Fruit fly (Drosophila melanogaster) whole organism, wandering third instar larva: ENCODE measurements around the gene mTerf3.

Experiments used
- Abd-B ChIP-seq: fragments of >200 bp; optimal IDR thresholded peaks from 2 replicates; lab custom pipeline; 2017; ENCODE audit warnings: missing biosample characterization, missing genetic modification characterization
- CG32264 ChIP-seq: fragments of 200-800 bp; sonication (Bioruptor generic); optimal IDR thresholded peaks from 2 replicates; lab custom pipeline; 2016; ENCODE audit warnings: missing biosample characterization, missing genetic modification characterization
- CG9705 ChIP-seq: fragments of 200-800 bp; sonication (Bioruptor generic); optimal IDR thresholded peaks from 2 replicates; lab custom pipeline; 2018; ENCODE audit warnings: missing biosample characterization, mild to moderate bottlenecking, missing genetic modification characterization
- CrebA ChIP-seq: fragments of 200-800 bp; sonication (Bioruptor generic); optimal IDR thresholded peaks from 2 replicates; lab custom pipeline; 2016; ENCODE audit warnings: missing biosample characterization, mild to moderate bottlenecking, missing genetic modification characterization, borderline replicate concordance
- Dfd ChIP-seq: fragments of >200 bp; optimal IDR thresholded peaks from 2 replicates; lab custom pipeline; 2017; ENCODE audit warnings: missing biosample characterization, missing genetic modification characterization
- Dif ChIP-seq: fragments of 200-275, 200-300 bp; sonication (Bioruptor generic); optimal IDR thresholded peaks from 2 replicates; lab custom pipeline; 2018; ENCODE audit warnings: missing biosample characterization, missing genetic modification characterization; ENCODE audit not compliant: partially characterized antibody
- GATAd ChIP-seq: sonication (Bioruptor generic); optimal IDR thresholded peaks from 2 replicates; lab custom pipeline; 2016; ENCODE audit warnings: missing biosample characterization, missing genetic modification characterization
- HLH106 ChIP-seq: fragments of 200-800 bp; optimal IDR thresholded peaks from 3 replicates; lab custom pipeline; 2019; ENCODE audit warnings: missing biosample characterization, mild to moderate bottlenecking, missing genetic modification characterization, moderate library complexity
- Hnf4 ChIP-seq: fragments of 200-800 bp; sonication (Bioruptor generic); optimal IDR thresholded peaks from 2 replicates; lab custom pipeline; 2016; ENCODE audit warnings: missing biosample characterization, mild to moderate bottlenecking, missing genetic modification characterization
- Hr78 ChIP-seq: fragments of >200 bp; optimal IDR thresholded peaks from 2 replicates; lab custom pipeline; 2017; ENCODE audit warnings: missing biosample characterization, missing genetic modification characterization
- Hr83 ChIP-seq: fragments of 200-300 bp; sonication (Bioruptor generic); optimal IDR thresholded peaks from 2 replicates; lab custom pipeline; 2016; ENCODE audit warnings: missing biosample characterization, mild to moderate bottlenecking, missing genetic modification characterization, moderate library complexity; ENCODE audit not compliant: poor library complexity, severe bottlenecking
- Jra ChIP-seq: sonication (Bioruptor generic); optimal IDR thresholded peaks from 2 replicates; lab custom pipeline; 2016; ENCODE audit warnings: missing biosample characterization, missing genetic modification characterization
- Mio ChIP-seq: sonication (Bioruptor generic); optimal IDR thresholded peaks from 2 replicates; lab custom pipeline; 2016; ENCODE audit warnings: missing biosample characterization, missing genetic modification characterization
- Myc ChIP-seq: fragments of >200 bp; optimal IDR thresholded peaks from 2 replicates; lab custom pipeline; 2017
- N ChIP-seq: fragments of >200 bp; optimal IDR thresholded peaks from 2 replicates; lab custom pipeline; 2018; ENCODE audit warnings: missing biosample characterization, missing external identifiers, missing genetic modification characterization
- OdsH ChIP-seq: fragments of 200-800 bp; sonication (Bioruptor generic); optimal IDR thresholded peaks from 2 replicates; lab custom pipeline; 2016; ENCODE audit warnings: missing biosample characterization, mild to moderate bottlenecking, missing genetic modification characterization
- Rel ChIP-seq, 2 experiments: fragments of 200-800 bp; sonication (Bioruptor generic) in 1 of 2; optimal IDR thresholded peaks; 2 replicates in 1 of 2; 3 replicates in 1 of 2; lab custom pipeline; 2016 to 2019; ENCODE audit warnings: mild to moderate bottlenecking in 2 of 2, missing biosample characterization in 2 of 2, missing genetic modification characterization in 2 of 2, moderate library complexity in 1 of 2
- Sp1 ChIP-seq: fragments of 200-800 bp; sonication (Bioruptor generic); optimal IDR thresholded peaks from 3 replicates; lab custom pipeline; 2019; ENCODE audit warnings: missing biosample characterization, mild to moderate bottlenecking, missing genetic modification characterization, moderate library complexity
- Vsx2 ChIP-seq: fragments of 200-300, 225-300 bp; sonication (Bioruptor generic); optimal IDR thresholded peaks from 2 replicates; lab custom pipeline; 2018; ENCODE audit warnings: missing biosample characterization, missing genetic modification characterization; ENCODE audit not compliant: partially characterized antibody
- br ChIP-seq: fragments of 200-800 bp; sonication (Bioruptor generic); optimal IDR thresholded peaks from 2 replicates; lab custom pipeline; 2016; ENCODE audit warnings: missing biosample characterization, missing genetic modification characterization
- brk ChIP-seq: fragments of 200-800 bp; sonication (Bioruptor generic); optimal IDR thresholded peaks from 2 replicates; lab custom pipeline; 2016; ENCODE audit warnings: missing biosample characterization, mild to moderate bottlenecking, missing genetic modification characterization
- dl ChIP-seq, 2 experiments: fragments of 175-275, 200-275 bp in 1 of 2; fragments of 200-275 bp in 1 of 2; sonication (Bioruptor generic); optimal IDR thresholded peaks; lab custom pipeline; 2018; ENCODE audit warnings: mild to moderate bottlenecking in 2 of 2, missing biosample characterization in 2 of 2, missing genetic modification characterization in 2 of 2, moderate library complexity in 2 of 2; ENCODE audit not compliant: partially characterized antibody in 2 of 2, insufficient read depth in 1 of 2
- dmrt93B ChIP-seq: fragments of 200-800 bp; sonication (Bioruptor generic); optimal IDR thresholded peaks from 2 replicates; lab custom pipeline; 2018; ENCODE audit warnings: missing biosample characterization, mild to moderate bottlenecking, missing genetic modification characterization
- dsf ChIP-seq: sonication (Bioruptor generic); optimal IDR thresholded peaks from 2 replicates; lab custom pipeline; 2016; ENCODE audit warnings: missing biosample characterization, missing genetic modification characterization, borderline replicate concordance
- ey ChIP-seq: fragments of 200-800 bp; sonication (Bioruptor generic); optimal IDR thresholded peaks from 2 replicates; lab custom pipeline; 2016; ENCODE audit warnings: missing biosample characterization, missing genetic modification characterization
- foxo ChIP-seq, 2 experiments: fragments of 200-800 bp; sonication (Bioruptor generic); optimal IDR thresholded peaks; 2 replicates in 1 of 2; 3 replicates in 1 of 2; lab custom pipeline; 2016 to 2017; ENCODE audit warnings: missing biosample characterization in 2 of 2, missing genetic modification characterization in 2 of 2
- fru ChIP-seq: fragments of 200-800 bp; sonication (Bioruptor generic); optimal IDR thresholded peaks from 3 replicates; lab custom pipeline; 2016; ENCODE audit warnings: missing biosample characterization, mild to moderate bottlenecking, missing genetic modification characterization
- h ChIP-seq: fragments of 200-800 bp; sonication (Bioruptor generic); optimal IDR thresholded peaks from 3 replicates; lab custom pipeline; 2016; ENCODE audit warnings: missing biosample characterization, mild to moderate bottlenecking, missing genetic modification characterization
- jim ChIP-seq: fragments of 175-275, 200-325 bp; sonication (Bioruptor generic); optimal IDR thresholded peaks from 2 replicates; lab custom pipeline; 2016; ENCODE audit warnings: missing biosample characterization, mild to moderate bottlenecking, missing genetic modification characterization
- lola ChIP-seq: fragments of >200 bp; optimal IDR thresholded peaks from 2 replicates; lab custom pipeline; 2017; ENCODE audit warnings: missing biosample characterization, missing genetic modification characterization
- pan ChIP-seq: fragments of >200 bp; optimal IDR thresholded peaks from 2 replicates; lab custom pipeline; 2017
- psq ChIP-seq: fragments of 200-800 bp; sonication (Bioruptor generic); optimal IDR thresholded peaks from 3 replicates; lab custom pipeline; 2017; ENCODE audit warnings: missing biosample characterization, mild to moderate bottlenecking, missing genetic modification characterization, moderate library complexity
- rgr ChIP-seq: fragments of 200-800 bp; sonication (Bioruptor generic); optimal IDR thresholded peaks from 3 replicates; lab custom pipeline; 2016; ENCODE audit warnings: missing biosample characterization, mild to moderate bottlenecking, missing genetic modification characterization
- sage ChIP-seq: fragments of 200-800 bp; sonication (Bioruptor generic); optimal IDR thresholded peaks from 2 replicates; lab custom pipeline; 2016; ENCODE audit warnings: missing biosample characterization, mild to moderate bottlenecking, missing genetic modification characterization
- sv ChIP-seq: fragments of 200-800 bp; sonication (Bioruptor generic); optimal IDR thresholded peaks from 3 replicates; lab custom pipeline; 2016; ENCODE audit warnings: missing biosample characterization, missing genetic modification characterization
- tai ChIP-seq: sonication (Bioruptor generic); optimal IDR thresholded peaks from 2 replicates; lab custom pipeline; 2016; ENCODE audit warnings: missing biosample characterization, missing genetic modification characterization
- usp ChIP-seq: fragments of >200 bp; optimal IDR thresholded peaks from 2 replicates; lab custom pipeline; 2017; ENCODE audit warnings: missing biosample characterization, missing genetic modification characterization
- woc ChIP-seq: sonication (Bioruptor generic); optimal IDR thresholded peaks from 2 replicates; lab custom pipeline; 2016; ENCODE audit warnings: missing biosample characterization, mild to moderate bottlenecking, missing genetic modification characterization

The mTerf3 gene

DNA sequence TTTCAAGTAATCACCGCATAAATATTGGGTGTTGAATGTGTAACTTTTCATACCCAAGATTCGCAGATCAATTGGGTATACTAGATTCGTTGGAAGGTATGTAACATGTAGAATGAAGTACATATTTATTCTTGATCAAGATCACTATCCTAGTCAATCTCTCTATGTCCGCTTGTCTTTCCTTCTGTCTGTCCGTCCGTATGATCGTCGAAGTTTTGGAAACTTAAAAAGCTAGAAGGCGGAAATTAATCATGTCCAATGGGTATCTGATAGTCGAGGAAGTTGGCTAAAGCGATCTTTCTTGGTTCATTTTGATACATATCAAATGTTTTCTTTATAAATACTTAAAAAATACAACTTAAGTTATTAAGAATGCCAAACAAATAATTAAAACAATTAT is 32.9 kb downstream of the mTerf3 start:
- TF ChIP-seq Abd-B, result no peak
- no peak for TF ChIP-seq usp (GFP tag; lab: Kevin White, UChicago)
- no peak for TF ChIP-seq Jra (GFP tag; lab: Kevin White, UChicago)
- no peak for TF ChIP-seq jim (GFP tag; lab: Kevin White, UChicago)
- TF ChIP-seq h (GFP tag; lab: Kevin White, UChicago), result no peak
- no peak for TF ChIP-seq foxo (GFP tag; optimal IDR thresholded peaks at IDR 0.05; lab: Kevin White, UChicago)
- TF ChIP-seq woc (GFP tag; lab: Kevin White, UChicago), result no peak
- no peak for TF ChIP-seq Mio (GFP tag; lab: Kevin White, UChicago)
- TF ChIP-seq CG32264 (GFP tag; lab: Kevin White, UChicago), result no peak
- no peak for TF ChIP-seq br (GFP tag; lab: Kevin White, UChicago)
- no peak for TF ChIP-seq Vsx2 (GFP tag; lab: Kevin White, UChicago)
- TF ChIP-seq, all 38 proteins: peak for 0

DNA sequence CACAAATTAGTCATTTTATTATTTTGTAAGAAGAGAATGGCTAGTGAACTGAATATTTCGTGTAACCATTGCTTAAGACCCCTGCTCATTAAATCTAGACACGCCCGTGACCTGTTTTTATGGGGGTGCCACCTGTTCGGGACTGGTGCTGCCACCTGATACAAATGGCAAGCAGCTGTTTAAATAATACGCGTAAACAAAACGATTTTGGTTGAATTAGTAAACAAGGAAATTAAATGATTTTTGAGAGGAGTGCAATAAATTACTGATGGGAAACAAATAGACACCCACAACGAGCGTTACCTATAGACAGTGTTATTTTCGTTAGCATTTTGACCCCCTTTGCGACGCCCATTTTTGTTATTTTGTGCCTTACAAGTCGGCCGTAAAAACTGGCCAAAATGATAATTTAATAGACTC is 45.8 kb downstream of the mTerf3 start:
- TF ChIP-seq foxo (GFP tag; optimal IDR thresholded peaks at IDR 0.05; lab: Kevin White, UChicago) (peak; percentile 54 to 96), N (GFP tag; lab: Kevin White, UChicago) (no peak), jim (GFP tag; lab: Kevin White, UChicago) (peak; percentile 56), fru (GFP tag; lab: Kevin White, UChicago) (peak; percentile 83), sage (GFP tag; lab: Kevin White, UChicago) (peak; percentile 71), h (GFP tag; lab: Kevin White, UChicago) (peak; percentile 91), psq (GFP tag; lab: Kevin White, UChicago) (peak; percentile 86), ey (peak; percentile 85), Rel (GFP tag; optimal IDR thresholded peaks at IDR 0.05; lab: Kevin White, UChicago) (peak; percentile 19), Rel (tag; optimal IDR thresholded peaks at IDR 0.05; lab: Kevin White, UChicago) (peak; percentile 75), CG9705 (GFP tag; lab: Kevin White, UChicago) (peak; percentile 76), Abd-B (no peak), br (GFP tag; lab: Kevin White, UChicago) (peak; percentile 86), lola (no peak), dmrt93B (GFP tag; lab: Kevin White, UChicago) (peak; percentile 68), GATAd (GFP tag; lab: Kevin White, UChicago) (peak; percentile 82), tai (GFP tag; lab: Kevin White, UChicago) (peak; percentile 92), CG32264 (GFP tag; lab: Kevin White, UChicago) (peak; percentile 67), HLH106 (tag; lab: Kevin White, UChicago) (peak; percentile 86), CrebA (no peak), Sp1 (GFP tag; lab: Kevin White, UChicago) (peak; percentile 87), Dfd (no peak), Vsx2 (GFP tag; lab: Kevin White, UChicago) (no peak), Mio (GFP tag; lab: Kevin White, UChicago) (peak; percentile 2), Hnf4 (GFP tag; lab: Kevin White, UChicago) (peak; percentile 93), Myc (lab: Kevin White, UChicago) (no peak), dsf (peak; percentile 53), OdsH (GFP tag; lab: Kevin White, UChicago) (peak; percentile 88), Hr78 (GFP tag; lab: Kevin White, UChicago) (no peak), usp (GFP tag; lab: Kevin White, UChicago) (no peak), pan (lab: Kevin White, UChicago) (no peak), sv (peak; percentile 84), dl (GFP tag; optimal IDR thresholded peaks at IDR 0.05; lab: Kevin White, UChicago; ENCODE audit: insufficient read depth in 1 of 2, partially characterized antibody in 2 of 2) (no peak), Hr83 (peak; percentile 99), rgr (GFP tag; lab: Kevin White, UChicago) (peak; percentile 92), woc (GFP tag; lab: Kevin White, UChicago) (peak; percentile 82), Dif (GFP tag; lab: Kevin White, UChicago) (no peak), Jra (GFP tag; lab: Kevin White, UChicago) (peak; percentile 83), brk (GFP tag; lab: Kevin White, UChicago) (peak; percentile 88)
